Fruit fly (Drosophila melanogaster) whole organism, wandering third instar larva: ENCODE measurements around the gene arm.

Experiments
- Abd-B ChIP-seq: fragments of >200 bp; optimal IDR thresholded peaks from 2 replicates; lab custom pipeline; 2017; ENCODE audit warnings: missing biosample characterization, missing genetic modification characterization
- Dfd ChIP-seq: fragments of >200 bp; optimal IDR thresholded peaks from 2 replicates; lab custom pipeline; 2017; ENCODE audit warnings: missing biosample characterization, missing genetic modification characterization
- Hr78 ChIP-seq: fragments of >200 bp; optimal IDR thresholded peaks from 2 replicates; lab custom pipeline; 2017; ENCODE audit warnings: missing biosample characterization, missing genetic modification characterization
- Jra ChIP-seq: sonication (Bioruptor generic); optimal IDR thresholded peaks from 2 replicates; lab custom pipeline; 2016; ENCODE audit warnings: missing biosample characterization, missing genetic modification characterization
- h ChIP-seq: fragments of 200-800 bp; sonication (Bioruptor generic); optimal IDR thresholded peaks from 3 replicates; lab custom pipeline; 2016; ENCODE audit warnings: missing biosample characterization, mild to moderate bottlenecking, missing genetic modification characterization
- pan ChIP-seq: fragments of >200 bp; optimal IDR thresholded peaks from 2 replicates; lab custom pipeline; 2017
- woc ChIP-seq: sonication (Bioruptor generic); optimal IDR thresholded peaks from 2 replicates; lab custom pipeline; 2016; ENCODE audit warnings: missing biosample characterization, mild to moderate bottlenecking, missing genetic modification characterization

- peak; percentile 91 for TF ChIP-seq h
- peak; percentile 42 for TF ChIP-seq woc (GFP tag; lab: Kevin White, UChicago)
- TF ChIP-seq Abd-B: no peak
- TF ChIP-seq pan (lab: Kevin White, UChicago): no peak
- no peak for TF ChIP-seq Dfd (GFP tag; lab: Kevin White, UChicago)
- TF ChIP-seq Jra (GFP tag; lab: Kevin White, UChicago): no peak
- no peak for TF ChIP-seq Hr78 (GFP tag; lab: Kevin White, UChicago)
These were observed 48.1 kb upstream of the arm start for dm6 chrX:1948508-1949065.
